Worm (Caenorhabditis elegans) whole organism, midembryonic: ENCODE measurements around the gene Y14H12A.1.

ENCODE experiments used
- ref-1 ChIP-seq: fragments of 200-800 bp; sonication (Bioruptor generic); conservative IDR thresholded peaks from 2 replicates; pipeline ENCODE4 v1.3.6; 2022; ENCODE audit warnings: missing genetic modification reagents, missing genetic modification characterization, missing compliant biosample characterization
- ztf-29 ChIP-seq: fragments of 200-800 bp; sonication (Bioruptor generic); IDR thresholded peaks from 2 replicates; pipeline ENCODE4 v1.3.6; 2022; ENCODE audit warnings: missing genetic modification reagents, missing genetic modification characterization, missing compliant biosample characterization

DNA sequence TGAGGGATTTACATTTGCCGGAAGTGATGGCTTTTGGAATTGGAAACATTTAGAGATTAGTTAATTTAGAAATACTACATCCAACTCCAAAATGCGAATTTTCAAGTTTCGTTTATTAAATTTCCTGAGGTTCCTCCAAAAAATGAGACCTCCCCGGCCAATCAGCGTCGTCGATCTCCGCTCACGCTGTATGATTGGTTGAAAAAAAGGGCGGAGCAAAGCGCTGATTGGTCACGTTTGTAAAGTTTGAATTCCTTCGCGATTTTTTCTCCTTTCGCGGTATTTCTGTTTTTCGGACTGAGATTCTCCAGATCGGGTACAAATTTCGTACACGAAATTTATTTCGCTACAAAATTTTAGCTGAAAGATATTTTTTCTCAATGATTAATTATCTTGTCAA, 45.6 kb upstream of the Y14H12A.1 start:
- no peak for TF ChIP-seq ztf-29 (GFP tag; lab: Robert Waterston, UW)
- no peak for TF ChIP-seq ref-1 (GFP tag; lab: Robert Waterston, UW)
